Fruit fly (Drosophila melanogaster) whole organism, embryonic: ENCODE data around the gene Usp5.

Source experiments
- Abd-B ChIP-seq: fragments of 200-800 bp; sonication (Bioruptor generic); optimal IDR thresholded peaks from 2 replicates; lab custom pipeline; 2018; ENCODE audit warnings: missing biosample characterization, mild to moderate bottlenecking, missing genetic modification characterization, moderate library complexity
- C15 ChIP-seq: fragments of 200-800 bp; sonication (Bioruptor generic); IDR thresholded peaks from 3 replicates; pipeline ENCODE4 v1.3.6; 2022; ENCODE audit warnings: missing biosample characterization, missing genetic modification characterization
- CG10462 ChIP-seq: fragments of 200-800 bp; sonication (Bioruptor generic); optimal IDR thresholded peaks from 2 replicates; lab custom pipeline; 2016; ENCODE audit warnings: missing biosample characterization, missing genetic modification characterization
- CG11093 ChIP-seq: fragments of 200-800 bp; sonication (Bioruptor generic); IDR thresholded peaks from 3 replicates; pipeline ENCODE4 v1.3.6; 2022; ENCODE audit warnings: missing biosample characterization, missing genetic modification characterization
- CG11398 ChIP-seq: fragments of 200-800 bp; sonication (Bioruptor generic); optimal IDR thresholded peaks from 2 replicates; lab custom pipeline; 2016; ENCODE audit warnings: missing biosample characterization, missing genetic modification characterization
- CG11504 ChIP-seq: fragments of 200-800 bp; sonication (Bioruptor generic); optimal IDR thresholded peaks from 3 replicates; lab custom pipeline; 2019; ENCODE audit warnings: missing biosample characterization, mild to moderate bottlenecking, missing genetic modification characterization, moderate library complexity
- CG12744 ChIP-seq: fragments of 200-800 bp; sonication (Bioruptor generic); optimal IDR thresholded peaks from 2 replicates; lab custom pipeline; 2016; ENCODE audit warnings: missing biosample characterization, missing genetic modification characterization
- CG13775 ChIP-seq: fragments of 200-800 bp; sonication (Bioruptor generic); optimal IDR thresholded peaks from 3 replicates; lab custom pipeline; 2017; ENCODE audit warnings: missing biosample characterization, mild to moderate bottlenecking, missing genetic modification characterization
- CG15073 ChIP-seq: fragments of 200-800 bp; sonication (Bioruptor generic); optimal IDR thresholded peaks from 2 replicates; lab custom pipeline; 2016; ENCODE audit warnings: missing biosample characterization, missing genetic modification characterization
- CG17361 ChIP-seq: fragments of 200-800 bp; sonication (Bioruptor generic); IDR thresholded peaks from 3 replicates; pipeline ENCODE4 v1.3.6; 2022; ENCODE audit warnings: missing biosample characterization, missing genetic modification characterization
- CG17385 ChIP-seq: fragments of 200-800 bp; sonication (Bioruptor generic); optimal IDR thresholded peaks from 3 replicates; lab custom pipeline; 2018; ENCODE audit warnings: missing biosample characterization, mild to moderate bottlenecking, missing genetic modification characterization
- CG18262 ChIP-seq: fragments of 200-800 bp; optimal IDR thresholded peaks from 3 replicates; lab custom pipeline; 2019; ENCODE audit warnings: missing biosample characterization, mild to moderate bottlenecking, missing genetic modification characterization, moderate library complexity
- CG2678 ChIP-seq: fragments of 200-800 bp; sonication (Bioruptor generic); optimal IDR thresholded peaks from 3 replicates; lab custom pipeline; 2019; ENCODE audit warnings: missing biosample characterization, mild to moderate bottlenecking, missing genetic modification characterization, moderate library complexity
- CG31441 ChIP-seq: fragments of 200-800 bp; sonication (Bioruptor generic); IDR thresholded peaks from 2 replicates; pipeline ENCODE4 v1.3.6; 2022; ENCODE audit warnings: missing biosample characterization, missing genetic modification characterization
- CG33213 ChIP-seq: fragments of 200-800 bp; sonication (Bioruptor generic); optimal IDR thresholded peaks from 3 replicates; lab custom pipeline; 2016; ENCODE audit warnings: missing biosample characterization, missing genetic modification characterization
- CG4404 ChIP-seq: fragments of 200-800 bp; sonication (Bioruptor generic); IDR thresholded peaks from 2 replicates; pipeline ENCODE4 v1.3.6; 2022; ENCODE audit warnings: missing biosample characterization, missing genetic modification characterization
- CG5180 ChIP-seq: fragments of 200-800 bp; sonication (Bioruptor generic); optimal IDR thresholded peaks from 3 replicates; lab custom pipeline; 2017; ENCODE audit warnings: missing biosample characterization, missing genetic modification characterization, mild to moderate bottlenecking, moderate library complexity, missing genetic modification reagents
- CG6175 ChIP-seq: fragments of 200-800 bp; sonication (Bioruptor generic); IDR thresholded peaks from 3 replicates; pipeline ENCODE4 v1.3.6; 2022; ENCODE audit warnings: missing biosample characterization, missing genetic modification characterization
- CG6683 ChIP-seq: fragments of 200-800 bp; sonication (Bioruptor generic); optimal IDR thresholded peaks from 2 replicates; lab custom pipeline; 2017; ENCODE audit warnings: missing biosample characterization, mild to moderate bottlenecking, missing genetic modification characterization, missing genetic modification reagents
- CG6689 ChIP-seq: fragments of 200-800 bp; sonication (Bioruptor generic); IDR thresholded peaks from 2 replicates; pipeline ENCODE4 v1.3.6; 2022; ENCODE audit warnings: missing biosample characterization, missing genetic modification characterization
- CG9817 ChIP-seq: fragments of 200-800 bp; sonication (Bioruptor generic); optimal IDR thresholded peaks from 2 replicates; lab custom pipeline; 2018; ENCODE audit warnings: missing biosample characterization, mild to moderate bottlenecking, missing genetic modification characterization, moderate library complexity
- CG9876 ChIP-seq: fragments of 200-800 bp; sonication (Bioruptor generic); optimal IDR thresholded peaks from 2 replicates; lab custom pipeline; 2016; ENCODE audit warnings: missing biosample characterization, missing genetic modification characterization
- Eip74EF ChIP-seq, 2 experiments: fragments of 200-800 bp in 1 of 2; fragments of >200 bp in 1 of 2; sonication (Bioruptor generic) in 1 of 2; optimal IDR thresholded peaks; 2 replicates each; lab custom pipeline; 2017 to 2019; ENCODE audit warnings: missing biosample characterization in 2 of 2, missing genetic modification characterization in 2 of 2, mild to moderate bottlenecking in 1 of 2, moderate library complexity in 1 of 2
- Ets97D ChIP-seq: fragments of 200-800 bp; sonication (Bioruptor generic); optimal IDR thresholded peaks from 3 replicates; lab custom pipeline; 2016; ENCODE audit warnings: missing biosample characterization, missing genetic modification characterization
- Fer3 ChIP-seq: fragments of 200-800 bp; sonication (Bioruptor generic); optimal IDR thresholded peaks from 2 replicates; lab custom pipeline; 2018; ENCODE audit warnings: missing biosample characterization, mild to moderate bottlenecking, missing genetic modification characterization, moderate library complexity
- Gug ChIP-seq: fragments of 200-800 bp; sonication (Bioruptor generic); IDR thresholded peaks from 4 replicates; pipeline ENCODE4 v1.3.6; 2022; ENCODE audit warnings: missing biosample characterization, missing genetic modification characterization
- Hr78 ChIP-seq, 2 experiments: fragments of 200-800 bp in 1 of 2; fragments of >200 bp in 1 of 2; sonication (Bioruptor generic) in 1 of 2; optimal IDR thresholded peaks; 2 replicates each; lab custom pipeline; 2017 to 2019; ENCODE audit warnings: missing biosample characterization in 2 of 2, missing genetic modification characterization in 2 of 2, mild to moderate bottlenecking in 1 of 2, moderate library complexity in 1 of 2
- Hsf ChIP-seq: fragments of 200-800 bp; sonication (Bioruptor generic); optimal IDR thresholded peaks from 3 replicates; lab custom pipeline; 2016; ENCODE audit warnings: missing biosample characterization, missing genetic modification characterization
- Meics ChIP-seq: fragments of 200-800 bp; sonication (Bioruptor generic); optimal IDR thresholded peaks from 2 replicates; lab custom pipeline; 2017; ENCODE audit warnings: missing biosample characterization, mild to moderate bottlenecking, missing genetic modification characterization
- NC2β ChIP-seq: fragments of 200-800 bp; sonication (Bioruptor generic); optimal IDR thresholded peaks from 2 replicates; lab custom pipeline; 2016; ENCODE audit warnings: missing biosample characterization, missing genetic modification characterization
- Nf-YA ChIP-seq: fragments of 200-800 bp; sonication (Bioruptor generic); IDR thresholded peaks from 2 replicates; pipeline ENCODE4 v1.3.6; 2022; ENCODE audit warnings: missing biosample characterization, missing genetic modification characterization
- Opbp ChIP-seq: fragments of 200-800 bp; sonication (Bioruptor generic); IDR thresholded peaks from 3 replicates; pipeline ENCODE4 v1.3.6; 2022; ENCODE audit warnings: missing biosample characterization, missing genetic modification characterization; ENCODE audit not compliant: partially characterized antibody
- Rfx ChIP-seq: fragments of 200-800 bp; sonication (Bioruptor generic); IDR thresholded peaks from 2 replicates; pipeline ENCODE4 v1.3.6; 2022; ENCODE audit warnings: missing biosample characterization, missing genetic modification characterization
- Spps ChIP-seq: fragments of 200-800 bp; sonication (Bioruptor generic); optimal IDR thresholded peaks from 2 replicates; lab custom pipeline; 2018; ENCODE audit warnings: missing biosample characterization, mild to moderate bottlenecking, missing genetic modification characterization
- dati ChIP-seq: fragments of 200-800 bp; sonication (Bioruptor generic); IDR thresholded peaks from 2 replicates; pipeline ENCODE4 v1.3.6; 2022; ENCODE audit warnings: missing biosample characterization, missing genetic modification characterization
- dimm ChIP-seq: fragments of 200-800 bp; sonication (Bioruptor generic); IDR thresholded peaks from 2 replicates; pipeline ENCODE4 v1.3.6; 2022; ENCODE audit warnings: missing biosample characterization, missing genetic modification characterization
- fd3F ChIP-seq: fragments of 200-800 bp; sonication (Bioruptor generic); optimal IDR thresholded peaks from 2 replicates; lab custom pipeline; 2018; ENCODE audit warnings: missing biosample characterization, mild to moderate bottlenecking, missing genetic modification characterization, moderate library complexity
- gro ChIP-seq: fragments of 200-800 bp; sonication (Bioruptor generic); optimal IDR thresholded peaks from 2 replicates; lab custom pipeline; 2016; ENCODE audit warnings: missing biosample characterization, missing genetic modification characterization
- hbn ChIP-seq: fragments of 200-800 bp; sonication (Bioruptor generic); IDR thresholded peaks from 2 replicates; pipeline ENCODE4 v1.3.6; 2022; ENCODE audit warnings: missing biosample characterization, missing genetic modification characterization; ENCODE audit not compliant: partially characterized antibody
- kah ChIP-seq: fragments of 200-800 bp; sonication (Bioruptor generic); optimal IDR thresholded peaks from 2 replicates; lab custom pipeline; 2018; ENCODE audit warnings: missing biosample characterization, mild to moderate bottlenecking, missing genetic modification characterization
- luna ChIP-seq: fragments of 200-800 bp; sonication (Bioruptor generic); optimal IDR thresholded peaks from 2 replicates; lab custom pipeline; 2016; ENCODE audit warnings: missing biosample characterization, missing genetic modification characterization
- oc ChIP-seq: fragments of 200-800 bp; sonication (Bioruptor generic); optimal IDR thresholded peaks from 2 replicates; lab custom pipeline; 2018; ENCODE audit warnings: missing biosample characterization, mild to moderate bottlenecking, missing genetic modification characterization, moderate library complexity
- pfk ChIP-seq: fragments of 200-800 bp; sonication (Bioruptor generic); optimal IDR thresholded peaks from 2 replicates; lab custom pipeline; 2018; ENCODE audit warnings: missing biosample characterization, mild to moderate bottlenecking, missing genetic modification characterization, moderate library complexity
- phol ChIP-seq: fragments of 200-800 bp; sonication (Bioruptor generic); optimal IDR thresholded peaks from 3 replicates; lab custom pipeline; 2018; ENCODE audit warnings: missing biosample characterization, mild to moderate bottlenecking, missing genetic modification characterization, moderate library complexity
- pzg ChIP-seq: fragments of 200-800 bp; sonication (Bioruptor generic); optimal IDR thresholded peaks from 3 replicates; lab custom pipeline; 2018; ENCODE audit warnings: missing biosample characterization, mild to moderate bottlenecking, missing genetic modification characterization, moderate library complexity
- sc ChIP-seq, 3 experiments: fragments of >200 bp in 2 of 3; fragments of 200-800 bp in 1 of 3; sonication (Bioruptor generic) in 1 of 3; optimal IDR thresholded peaks; 2 replicates in 2 of 3; 3 replicates in 1 of 3; lab custom pipeline; 2017; ENCODE audit warnings: mild to moderate bottlenecking in 1 of 3, missing biosample characterization in 1 of 3, missing genetic modification characterization in 1 of 3, missing genetic modification reagents in 1 of 3
- tin ChIP-seq: fragments of 200-800 bp; sonication (Bioruptor generic); optimal IDR thresholded peaks from 3 replicates; lab custom pipeline; 2016; ENCODE audit warnings: missing biosample characterization, missing genetic modification characterization
- twi ChIP-seq: fragments of 200-800 bp; optimal IDR thresholded peaks from 2 replicates; lab custom pipeline; 2019; ENCODE audit warnings: missing biosample characterization, mild to moderate bottlenecking, missing genetic modification characterization, moderate library complexity
- usp ChIP-seq: fragments of >200 bp; optimal IDR thresholded peaks from 2 replicates; lab custom pipeline; 2017; ENCODE audit warnings: missing biosample characterization, missing genetic modification characterization

The Usp5 gene

DNA sequence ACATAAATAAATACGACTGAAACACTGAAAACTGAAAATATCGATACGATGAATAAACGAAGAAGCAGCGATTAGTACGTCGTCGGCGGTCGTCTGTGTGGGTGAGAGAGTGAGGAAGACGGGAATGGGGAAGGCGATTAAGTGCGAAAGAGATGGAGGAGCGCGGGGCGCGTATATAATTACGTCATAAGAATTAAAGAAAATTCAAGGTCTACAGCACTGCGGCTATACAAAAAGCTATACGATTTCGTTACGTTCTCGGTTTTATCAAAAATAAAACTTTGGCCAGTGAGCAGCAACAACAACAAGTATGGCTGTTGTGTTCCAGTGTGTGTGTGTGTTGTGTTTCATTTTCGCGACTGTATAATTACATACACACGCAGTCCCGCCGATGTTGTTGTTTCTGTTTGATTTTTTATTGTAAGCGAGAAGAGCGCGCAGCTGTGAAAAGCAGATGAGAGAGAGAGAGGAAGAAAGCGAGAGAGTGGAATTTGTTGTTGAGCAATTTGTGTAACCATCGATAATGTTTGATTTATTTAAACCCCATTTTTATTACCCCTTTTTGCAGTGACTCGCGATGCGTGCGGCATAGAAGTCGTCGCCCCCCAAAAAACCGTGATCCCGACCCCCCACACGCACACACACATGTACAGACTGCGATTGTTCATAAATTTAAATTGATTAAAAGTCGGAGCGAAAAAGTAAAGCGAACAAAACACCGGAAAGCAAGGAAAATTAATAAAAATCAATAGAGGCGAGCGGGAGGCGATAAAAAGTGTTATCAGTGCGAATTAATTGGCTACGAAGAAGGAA is 1.1 kb upstream of the Usp5 start (continued):
- TF ChIP-seq Gug (no peak), phol (tag; lab: Kevin White, UChicago) (no peak), Nf-YA (GFP tag; lab: Robert Waterston, UW) (no peak), CG6683 (GFP tag; lab: Kevin White, UChicago) (no peak), CG11093 (GFP tag; lab: Robert Waterston, UW) (no peak), kah (no peak), CG5180 (GFP tag; lab: Kevin White, UChicago) (no peak), usp (GFP tag; lab: Kevin White, UChicago) (no peak), luna (no peak), sc (optimal IDR thresholded peaks at IDR 0.05; lab: Kevin White, UChicago) (no peak), sc (GFP tag; optimal IDR thresholded peaks at IDR 0.05; lab: Kevin White, UChicago) (no peak), Ets97D (no peak), C15 (GFP tag; lab: Robert Waterston, UW) (no peak), CG4404 (GFP tag; lab: Robert Waterston, UW) (no peak), CG12744 (GFP tag; lab: Kevin White, UChicago) (no peak), CG18262 (tag; lab: Kevin White, UChicago) (no peak), tin (GFP tag; lab: Kevin White, UChicago) (no peak), oc (no peak), CG17385 (GFP tag; lab: Kevin White, UChicago) (peak; percentile 82), Abd-B (GFP tag; lab: Kevin White, UChicago) (no peak), CG9876 (no peak), Spps (no peak), gro (GFP tag; lab: Kevin White, UChicago) (peak; percentile 44), CG11398 (no peak), CG15073 (GFP tag; lab: Kevin White, UChicago) (no peak), twi (tag; lab: Kevin White, UChicago) (no peak), fd3F (no peak), CG2678 (tag; lab: Kevin White, UChicago) (no peak), dati (GFP tag; lab: Robert Waterston, UW) (no peak), NC2β (no peak), CG11504 (no peak), Fer3 (tag; lab: Kevin White, UChicago) (no peak), Meics (GFP tag; lab: Kevin White, UChicago) (peak; percentile 76), dimm (GFP tag; lab: Robert Waterston, UW) (no peak), CG9817 (tag; lab: Kevin White, UChicago) (no peak), Rfx (GFP tag; lab: Robert Waterston, UW) (peak; percentile 27; the same call in 1 of the 2 replicates), Opbp (GFP tag; lab: Robert Waterston, UW) (no peak), CG13775 (GFP tag; lab: Kevin White, UChicago) (no peak), CG6175 (no peak), pzg (GFP tag; lab: Kevin White, UChicago) (no peak), Eip74EF (GFP tag; optimal IDR thresholded peaks at IDR 0.05; lab: Kevin White, UChicago) (no peak), pfk (GFP tag; lab: Kevin White, UChicago) (peak; percentile 30), Hsf (no peak), CG6689 (GFP tag; lab: Robert Waterston, UW) (no peak), CG17361 (GFP tag; lab: Robert Waterston, UW) (no peak), CG31441 (GFP tag; lab: Robert Waterston, UW) (no peak), CG33213 (GFP tag; lab: Kevin White, UChicago) (no peak), Hr78 (GFP tag; optimal IDR thresholded peaks at IDR 0.05; lab: Kevin White, UChicago) (no peak), CG10462 (GFP tag; lab: Kevin White, UChicago) (no peak), hbn (GFP tag; lab: Robert Waterston, UW) (no peak)
